Fruit fly (Drosophila melanogaster) whole organism, wandering third instar larva: ENCODE results near the gene CG13992.

Experiments
- CG32264 ChIP-seq: fragments of 200-800 bp; sonication (Bioruptor generic); optimal IDR thresholded peaks from 2 replicates; lab custom pipeline; 2016; ENCODE audit warnings: missing biosample characterization, missing genetic modification characterization
- CrebA ChIP-seq: fragments of 200-800 bp; sonication (Bioruptor generic); optimal IDR thresholded peaks from 2 replicates; lab custom pipeline; 2016; ENCODE audit warnings: missing biosample characterization, mild to moderate bottlenecking, missing genetic modification characterization, borderline replicate concordance
- Dfd ChIP-seq: fragments of >200 bp; optimal IDR thresholded peaks from 2 replicates; lab custom pipeline; 2017; ENCODE audit warnings: missing biosample characterization, missing genetic modification characterization
- Dif ChIP-seq: fragments of 200-275, 200-300 bp; sonication (Bioruptor generic); optimal IDR thresholded peaks from 2 replicates; lab custom pipeline; 2018; ENCODE audit warnings: missing biosample characterization, missing genetic modification characterization; ENCODE audit not compliant: partially characterized antibody
- HLH106 ChIP-seq: fragments of 200-800 bp; optimal IDR thresholded peaks from 3 replicates; lab custom pipeline; 2019; ENCODE audit warnings: missing biosample characterization, mild to moderate bottlenecking, missing genetic modification characterization, moderate library complexity
- Hr78 ChIP-seq: fragments of >200 bp; optimal IDR thresholded peaks from 2 replicates; lab custom pipeline; 2017; ENCODE audit warnings: missing biosample characterization, missing genetic modification characterization
- Hr83 ChIP-seq: fragments of 200-300 bp; sonication (Bioruptor generic); optimal IDR thresholded peaks from 2 replicates; lab custom pipeline; 2016; ENCODE audit warnings: missing biosample characterization, mild to moderate bottlenecking, missing genetic modification characterization, moderate library complexity; ENCODE audit not compliant: poor library complexity, severe bottlenecking
- Myc ChIP-seq: fragments of >200 bp; optimal IDR thresholded peaks from 2 replicates; lab custom pipeline; 2017
- OdsH ChIP-seq: fragments of 200-800 bp; sonication (Bioruptor generic); optimal IDR thresholded peaks from 2 replicates; lab custom pipeline; 2016; ENCODE audit warnings: missing biosample characterization, mild to moderate bottlenecking, missing genetic modification characterization
- Rel ChIP-seq, 2 experiments: fragments of 200-800 bp; sonication (Bioruptor generic) in 1 of 2; optimal IDR thresholded peaks; 2 replicates in 1 of 2; 3 replicates in 1 of 2; lab custom pipeline; 2016 to 2019; ENCODE audit warnings: mild to moderate bottlenecking in 2 of 2, missing biosample characterization in 2 of 2, missing genetic modification characterization in 2 of 2, moderate library complexity in 1 of 2
- Sp1 ChIP-seq: fragments of 200-800 bp; sonication (Bioruptor generic); optimal IDR thresholded peaks from 3 replicates; lab custom pipeline; 2019; ENCODE audit warnings: missing biosample characterization, mild to moderate bottlenecking, missing genetic modification characterization, moderate library complexity
- Vsx2 ChIP-seq: fragments of 200-300, 225-300 bp; sonication (Bioruptor generic); optimal IDR thresholded peaks from 2 replicates; lab custom pipeline; 2018; ENCODE audit warnings: missing biosample characterization, missing genetic modification characterization; ENCODE audit not compliant: partially characterized antibody
- br ChIP-seq: fragments of 200-800 bp; sonication (Bioruptor generic); optimal IDR thresholded peaks from 2 replicates; lab custom pipeline; 2016; ENCODE audit warnings: missing biosample characterization, missing genetic modification characterization
- dl ChIP-seq, 2 experiments: fragments of 175-275, 200-275 bp in 1 of 2; fragments of 200-275 bp in 1 of 2; sonication (Bioruptor generic); optimal IDR thresholded peaks; lab custom pipeline; 2018; ENCODE audit warnings: mild to moderate bottlenecking in 2 of 2, missing biosample characterization in 2 of 2, missing genetic modification characterization in 2 of 2, moderate library complexity in 2 of 2; ENCODE audit not compliant: partially characterized antibody in 2 of 2, insufficient read depth in 1 of 2
- dmrt93B ChIP-seq: fragments of 200-800 bp; sonication (Bioruptor generic); optimal IDR thresholded peaks from 2 replicates; lab custom pipeline; 2018; ENCODE audit warnings: missing biosample characterization, mild to moderate bottlenecking, missing genetic modification characterization
- dsf ChIP-seq: sonication (Bioruptor generic); optimal IDR thresholded peaks from 2 replicates; lab custom pipeline; 2016; ENCODE audit warnings: missing biosample characterization, missing genetic modification characterization, borderline replicate concordance
- foxo ChIP-seq, 2 experiments: fragments of 200-800 bp; sonication (Bioruptor generic); optimal IDR thresholded peaks; 2 replicates in 1 of 2; 3 replicates in 1 of 2; lab custom pipeline; 2016 to 2017; ENCODE audit warnings: missing biosample characterization in 2 of 2, missing genetic modification characterization in 2 of 2
- fru ChIP-seq: fragments of 200-800 bp; sonication (Bioruptor generic); optimal IDR thresholded peaks from 3 replicates; lab custom pipeline; 2016; ENCODE audit warnings: missing biosample characterization, mild to moderate bottlenecking, missing genetic modification characterization
- pan ChIP-seq: fragments of >200 bp; optimal IDR thresholded peaks from 2 replicates; lab custom pipeline; 2017
- rgr ChIP-seq: fragments of 200-800 bp; sonication (Bioruptor generic); optimal IDR thresholded peaks from 3 replicates; lab custom pipeline; 2016; ENCODE audit warnings: missing biosample characterization, mild to moderate bottlenecking, missing genetic modification characterization
- sv ChIP-seq: fragments of 200-800 bp; sonication (Bioruptor generic); optimal IDR thresholded peaks from 3 replicates; lab custom pipeline; 2016; ENCODE audit warnings: missing biosample characterization, missing genetic modification characterization
- tai ChIP-seq: sonication (Bioruptor generic); optimal IDR thresholded peaks from 2 replicates; lab custom pipeline; 2016; ENCODE audit warnings: missing biosample characterization, missing genetic modification characterization
- usp ChIP-seq: fragments of >200 bp; optimal IDR thresholded peaks from 2 replicates; lab custom pipeline; 2017; ENCODE audit warnings: missing biosample characterization, missing genetic modification characterization
- woc ChIP-seq: sonication (Bioruptor generic); optimal IDR thresholded peaks from 2 replicates; lab custom pipeline; 2016; ENCODE audit warnings: missing biosample characterization, mild to moderate bottlenecking, missing genetic modification characterization

CG13992 gene

DNA sequence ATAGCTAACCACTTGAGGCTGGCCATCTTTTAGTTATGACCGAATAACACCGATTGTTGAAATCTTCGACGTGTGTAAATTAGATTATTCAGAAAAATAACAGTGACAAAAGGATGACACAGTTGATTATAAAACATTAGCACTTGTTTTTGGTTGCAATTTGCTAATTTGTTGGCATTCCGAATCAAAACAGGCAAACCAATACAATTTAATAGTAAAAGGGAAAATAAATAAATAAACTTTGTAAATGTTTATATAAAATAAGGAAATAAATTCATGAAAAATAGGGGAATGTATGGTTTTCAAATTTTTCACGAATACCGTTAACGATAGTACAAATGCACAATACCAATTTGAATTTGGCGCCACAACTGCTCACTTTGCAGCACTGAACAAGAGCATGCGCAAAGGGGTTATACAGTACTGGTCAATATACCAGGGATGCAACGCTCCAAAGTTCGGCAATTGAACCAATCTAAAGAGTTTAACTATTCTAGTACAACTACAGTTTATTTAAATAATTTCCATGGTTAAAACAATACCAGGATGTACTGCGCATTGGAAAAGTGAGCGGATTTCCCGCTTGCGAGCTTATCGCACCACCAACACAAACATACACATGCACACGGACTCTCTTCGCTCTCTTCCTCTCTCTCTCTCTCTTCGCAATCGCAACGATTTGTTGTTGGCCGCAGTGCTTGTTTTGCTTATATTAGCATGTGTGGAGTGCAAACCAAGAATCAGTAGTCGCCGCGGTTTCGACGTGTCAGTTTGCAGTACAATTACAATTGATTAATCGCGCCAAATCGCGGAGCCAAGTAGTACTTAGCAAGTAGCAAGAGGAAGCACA, 24.1 kb downstream of the CG13992 start, which contains the start of the genes Sfp26Ad and Gpdh1 (continued):
- peak; percentile 80 for TF ChIP-seq OdsH (GFP tag; lab: Kevin White, UChicago)
- TF ChIP-seq Hr78 (GFP tag; lab: Kevin White, UChicago) = no peak
- peak; percentile 59 for TF ChIP-seq Sp1 (GFP tag; lab: Kevin White, UChicago)
- TF ChIP-seq Vsx2 (GFP tag; lab: Kevin White, UChicago) = peak; percentile 29
- TF ChIP-seq HLH106 (tag; lab: Kevin White, UChicago) = peak; percentile 72
- peak; percentile 38 for TF ChIP-seq Myc

- TF ChIP-seq usp (GFP tag; lab: Kevin White, UChicago) = no peak
- TF ChIP-seq Sp1 (GFP tag; lab: Kevin White, UChicago) = no peak
- TF ChIP-seq foxo (GFP tag; optimal IDR thresholded peaks at IDR 0.05; lab: Kevin White, UChicago) = no peak
- TF ChIP-seq fru (GFP tag; lab: Kevin White, UChicago) = no peak
- TF ChIP-seq Vsx2 (GFP tag; lab: Kevin White, UChicago) = no peak
- no peak for TF ChIP-seq Dif (GFP tag; lab: Kevin White, UChicago)
- TF ChIP-seq br (GFP tag; lab: Kevin White, UChicago) = no peak
- TF ChIP-seq dl (GFP tag; optimal IDR thresholded peaks at IDR 0.05; lab: Kevin White, UChicago; ENCODE audit: insufficient read depth in 1 of 2, partially characterized antibody in 2 of 2) = no peak
- TF ChIP-seq CrebA (GFP tag; lab: Kevin White, UChicago) = no peak
- TF ChIP-seq Dfd (GFP tag; lab: Kevin White, UChicago) = no peak
- TF ChIP-seq HLH106 (tag; lab: Kevin White, UChicago) = no peak
Measured at dm6 chr2L:5927363-5927762, 40.2 kb downstream of the CG13992 start.

- TF ChIP-seq dl (GFP tag; optimal IDR thresholded peaks at IDR 0.05; lab: Kevin White, UChicago; ENCODE audit: insufficient read depth in 1 of 2, partially characterized antibody in 2 of 2) (no peak), dmrt93B (GFP tag; lab: Kevin White, UChicago) (no peak)
Measured at dm6 chr2L:5925637-5926036, 41.9 kb downstream of the CG13992 start, which contains the start of gene dsf. Gene dsf (plus strand): TSS chr2L:5925937.

- TF ChIP-seq pan (lab: Kevin White, UChicago) (no peak), Dif (GFP tag; lab: Kevin White, UChicago) (no peak), dsf (GFP tag; lab: Kevin White, UChicago) (no peak), Hr83 (GFP tag; lab: Kevin White, UChicago) (no peak), Rel (GFP tag; optimal IDR thresholded peaks at IDR 0.05; lab: Kevin White, UChicago) (no peak), Rel (tag; optimal IDR thresholded peaks at IDR 0.05; lab: Kevin White, UChicago) (no peak), tai (no peak), sv (GFP tag; lab: Kevin White, UChicago) (no peak), foxo (GFP tag; optimal IDR thresholded peaks at IDR 0.05; lab: Kevin White, UChicago) (no peak), rgr (no peak), woc (GFP tag; lab: Kevin White, UChicago) (no peak), dmrt93B (GFP tag; lab: Kevin White, UChicago) (no peak)
- TF ChIP-seq, all 38 proteins: peak for 0
Measured at dm6 chr2L:5925164-5925563, 42.4 kb downstream of the CG13992 start.

- TF ChIP-seq Dfd (GFP tag; lab: Kevin White, UChicago) (no peak), Dif (GFP tag; lab: Kevin White, UChicago) (peak; percentile 21), Hr83 (GFP tag; lab: Kevin White, UChicago) (no peak), HLH106 (tag; lab: Kevin White, UChicago) (no peak), pan (lab: Kevin White, UChicago) (no peak), CG32264 (no peak), dl (GFP tag; optimal IDR thresholded peaks at IDR 0.05; lab: Kevin White, UChicago; ENCODE audit: insufficient read depth in 1 of 2, partially characterized antibody in 2 of 2) (no peak)
Measured at dm6 chr2L:5923603-5924138, 43.9 kb downstream of the CG13992 start, which contains the start of gene CG9016. Gene CG9016 (minus strand): TSS chr2L:5923653.
